Fruit fly (Drosophila melanogaster) whole organism, embryonic: ENCODE measurements around the gene Tom.

Experiments used
- Aef1 ChIP-seq: fragments of 200-800 bp; sonication (Bioruptor generic); IDR thresholded peaks from 3 replicates; pipeline ENCODE4 v1.3.6; 2022; ENCODE audit warnings: missing biosample characterization, missing genetic modification characterization
- CG10147 ChIP-seq: fragments of 200-800 bp; sonication (Bioruptor generic); optimal IDR thresholded peaks from 2 replicates; lab custom pipeline; 2019; ENCODE audit warnings: missing biosample characterization, mild to moderate bottlenecking, missing genetic modification characterization, moderate library complexity
- CG10462 ChIP-seq: fragments of 200-800 bp; sonication (Bioruptor generic); optimal IDR thresholded peaks from 2 replicates; lab custom pipeline; 2016; ENCODE audit warnings: missing biosample characterization, missing genetic modification characterization
- CG10979 ChIP-seq: fragments of 200-800 bp; sonication (Bioruptor generic); optimal IDR thresholded peaks from 2 replicates; lab custom pipeline; 2018; ENCODE audit warnings: missing biosample characterization, mild to moderate bottlenecking, missing genetic modification characterization, moderate library complexity
- CG11398 ChIP-seq: fragments of 200-800 bp; sonication (Bioruptor generic); optimal IDR thresholded peaks from 2 replicates; lab custom pipeline; 2016; ENCODE audit warnings: missing biosample characterization, missing genetic modification characterization
- CG16863 ChIP-seq: fragments of 200-800 bp; sonication (Bioruptor generic); optimal IDR thresholded peaks from 3 replicates; lab custom pipeline; 2016; ENCODE audit warnings: missing biosample characterization, missing genetic modification characterization
- CG17186 ChIP-seq: fragments of 200-800 bp; sonication (Bioruptor generic); optimal IDR thresholded peaks from 3 replicates; lab custom pipeline; 2017; ENCODE audit warnings: missing biosample characterization, missing genetic modification reagents, missing genetic modification characterization
- CG17612 ChIP-seq: fragments of 200-800 bp; sonication (Bioruptor generic); IDR thresholded peaks from 2 replicates; pipeline ENCODE4 v1.3.6; 2022; ENCODE audit warnings: missing biosample characterization, missing genetic modification characterization
- CG17829 ChIP-seq: fragments of 200-800 bp; optimal IDR thresholded peaks from 2 replicates; lab custom pipeline; 2019; ENCODE audit warnings: missing biosample characterization, mild to moderate bottlenecking, missing genetic modification characterization, moderate library complexity
- CG18262 ChIP-seq: fragments of 200-800 bp; optimal IDR thresholded peaks from 3 replicates; lab custom pipeline; 2019; ENCODE audit warnings: missing biosample characterization, mild to moderate bottlenecking, missing genetic modification characterization, moderate library complexity
- CG1832 ChIP-seq: fragments of 200-800 bp; sonication (Bioruptor generic); optimal IDR thresholded peaks from 2 replicates; lab custom pipeline; 2017; ENCODE audit warnings: missing biosample characterization, mild to moderate bottlenecking, missing genetic modification characterization, inconsistent platforms
- CG18476 ChIP-seq: fragments of 200-800 bp; sonication (Bioruptor generic); optimal IDR thresholded peaks from 2 replicates; lab custom pipeline; 2016; ENCODE audit warnings: missing biosample characterization, mild to moderate bottlenecking, missing genetic modification characterization
- CG2120 ChIP-seq: fragments of 200-800 bp; sonication (Bioruptor generic); optimal IDR thresholded peaks from 3 replicates; lab custom pipeline; 2016; ENCODE audit warnings: missing biosample characterization, missing genetic modification characterization
- CG2199 ChIP-seq: fragments of 200-800 bp; sonication (Bioruptor generic); IDR thresholded peaks from 3 replicates; pipeline ENCODE4 v1.3.6; 2022; ENCODE audit warnings: missing biosample characterization, missing genetic modification characterization
- CG2678 ChIP-seq: fragments of 200-800 bp; sonication (Bioruptor generic); optimal IDR thresholded peaks from 3 replicates; lab custom pipeline; 2019; ENCODE audit warnings: missing biosample characterization, mild to moderate bottlenecking, missing genetic modification characterization, moderate library complexity
- CG31441 ChIP-seq: fragments of 200-800 bp; sonication (Bioruptor generic); IDR thresholded peaks from 2 replicates; pipeline ENCODE4 v1.3.6; 2022; ENCODE audit warnings: missing biosample characterization, missing genetic modification characterization
- CG4328 ChIP-seq: fragments of 200-800 bp; sonication (Bioruptor generic); optimal IDR thresholded peaks from 3 replicates; lab custom pipeline; 2017; ENCODE audit warnings: missing biosample characterization, missing genetic modification reagents, missing genetic modification characterization
- CG6654 ChIP-seq: fragments of 200-800 bp; sonication (Bioruptor generic); optimal IDR thresholded peaks from 2 replicates; lab custom pipeline; 2017; ENCODE audit warnings: missing biosample characterization, mild to moderate bottlenecking, missing genetic modification characterization
- CG6683 ChIP-seq: fragments of 200-800 bp; sonication (Bioruptor generic); optimal IDR thresholded peaks from 2 replicates; lab custom pipeline; 2017; ENCODE audit warnings: missing biosample characterization, mild to moderate bottlenecking, missing genetic modification characterization, missing genetic modification reagents
- CG7372 ChIP-seq: fragments of 200-800 bp; sonication (Bioruptor generic); IDR thresholded peaks from 2 replicates; pipeline ENCODE4 v1.3.6; 2022; ENCODE audit warnings: missing biosample characterization, missing genetic modification characterization
- CG7987 ChIP-seq: fragments of 200-800 bp; sonication (Bioruptor generic); optimal IDR thresholded peaks from 2 replicates; lab custom pipeline; 2018; ENCODE audit warnings: missing biosample characterization, mild to moderate bottlenecking, missing genetic modification characterization, moderate library complexity
- CG9437 ChIP-seq: fragments of 200-800 bp; sonication (Bioruptor generic); optimal IDR thresholded peaks from 2 replicates; lab custom pipeline; 2018; ENCODE audit warnings: missing biosample characterization, mild to moderate bottlenecking, missing genetic modification characterization
- CTCF ChIP-seq: fragments of 200-800 bp; sonication (Bioruptor generic); optimal IDR thresholded peaks from 2 replicates; lab custom pipeline; 2017; ENCODE audit warnings: missing biosample characterization, mild to moderate bottlenecking, missing genetic modification characterization, moderate library complexity
- D19A ChIP-seq: fragments of 200-800 bp; optimal IDR thresholded peaks from 3 replicates; lab custom pipeline; 2019; ENCODE audit warnings: missing biosample characterization, mild to moderate bottlenecking, missing genetic modification characterization, moderate library complexity
- Gug ChIP-seq: fragments of 200-800 bp; sonication (Bioruptor generic); IDR thresholded peaks from 4 replicates; pipeline ENCODE4 v1.3.6; 2022; ENCODE audit warnings: missing biosample characterization, missing genetic modification characterization
- H15 ChIP-seq: fragments of 200-800 bp; sonication (Bioruptor generic); IDR thresholded peaks from 3 replicates; pipeline ENCODE4 v1.3.6; 2022; ENCODE audit warnings: missing biosample characterization, missing genetic modification characterization
- Hand ChIP-seq: fragments of 200-800 bp; sonication (Bioruptor generic); optimal IDR thresholded peaks from 2 replicates; lab custom pipeline; 2017; ENCODE audit warnings: mild to moderate bottlenecking, missing biosample characterization, missing genetic modification reagents, missing genetic modification characterization
- Hr78 ChIP-seq, 2 experiments: fragments of 200-800 bp in 1 of 2; fragments of >200 bp in 1 of 2; sonication (Bioruptor generic) in 1 of 2; optimal IDR thresholded peaks; 2 replicates each; lab custom pipeline; 2017 to 2019; ENCODE audit warnings: missing biosample characterization in 2 of 2, missing genetic modification characterization in 2 of 2, mild to moderate bottlenecking in 1 of 2, moderate library complexity in 1 of 2
- Opbp ChIP-seq: fragments of 200-800 bp; sonication (Bioruptor generic); IDR thresholded peaks from 3 replicates; pipeline ENCODE4 v1.3.6; 2022; ENCODE audit warnings: missing biosample characterization, missing genetic modification characterization; ENCODE audit not compliant: partially characterized antibody
- YL-1 ChIP-seq: fragments of 200-800 bp; sonication (Bioruptor generic); optimal IDR thresholded peaks from 3 replicates; lab custom pipeline; 2017; ENCODE audit warnings: missing biosample characterization, mild to moderate bottlenecking, missing genetic modification characterization
- ato ChIP-seq: fragments of 200-800 bp; sonication (Bioruptor generic); IDR thresholded peaks from 2 replicates; pipeline ENCODE4 v1.3.6; 2022; ENCODE audit warnings: missing biosample characterization, missing genetic modification characterization; ENCODE audit not compliant: partially characterized antibody
- crol ChIP-seq: fragments of 200-800 bp; sonication (Bioruptor generic); IDR thresholded peaks from 2 replicates; pipeline ENCODE4 v1.3.6; 2022; ENCODE audit warnings: missing biosample characterization, missing genetic modification characterization
- disco-r ChIP-seq: fragments of 200-800 bp; sonication (Bioruptor generic); optimal IDR thresholded peaks from 2 replicates; lab custom pipeline; 2016; ENCODE audit warnings: missing biosample characterization, missing genetic modification characterization
- dysf ChIP-seq: fragments of 200-800 bp; sonication (Bioruptor generic); IDR thresholded peaks from 3 replicates; pipeline ENCODE4 v1.3.6; 2022; ENCODE audit warnings: missing biosample characterization, missing genetic modification characterization
- en ChIP-seq: fragments of 200-800 bp; sonication (Bioruptor generic); optimal IDR thresholded peaks from 2 replicates; lab custom pipeline; 2016; ENCODE audit warnings: missing biosample characterization, missing genetic modification characterization
- eve ChIP-seq, 2 experiments: fragments of >200 bp; optimal IDR thresholded peaks; 2 replicates each; lab custom pipeline; 2017; ENCODE audit warnings: missing biosample characterization in 2 of 2, missing genetic modification characterization in 2 of 2
- fu2 ChIP-seq: fragments of 200-800 bp; sonication (Bioruptor generic); optimal IDR thresholded peaks from 2 replicates; lab custom pipeline; 2016; ENCODE audit warnings: missing biosample characterization, missing genetic modification characterization
- inv ChIP-seq: fragments of 200-800 bp; sonication (Bioruptor generic); IDR thresholded peaks from 2 replicates; pipeline ENCODE4 v1.3.6; 2022; ENCODE audit warnings: missing biosample characterization, missing genetic modification characterization; ENCODE audit not compliant: partially characterized antibody
- lola ChIP-seq, 3 experiments: fragments of >200 bp in 2 of 3; fragments of 200-800 bp in 1 of 3; sonication (Bioruptor generic) in 1 of 3; optimal IDR thresholded peaks; 2 replicates each; lab custom pipeline; 2017 to 2019; ENCODE audit warnings: missing biosample characterization in 3 of 3, missing genetic modification characterization in 3 of 3, mild to moderate bottlenecking in 1 of 3, moderate library complexity in 1 of 3
- lov ChIP-seq, 2 experiments: fragments of 200-800 bp in 1 of 2; fragments of >200 bp in 1 of 2; sonication (Bioruptor generic) in 1 of 2; IDR thresholded peaks in 1 of 2; optimal IDR thresholded peaks in 1 of 2; 2 replicates in 1 of 2; 3 replicates in 1 of 2; pipeline versions ENCODE4 v1.3.6 to Lab custom; 2017 to 2022; ENCODE audit warnings: missing biosample characterization in 1 of 2, missing genetic modification characterization in 1 of 2
- mam ChIP-seq: fragments of 200-800 bp; sonication (Bioruptor generic); optimal IDR thresholded peaks from 3 replicates; lab custom pipeline; 2016; ENCODE audit warnings: missing biosample characterization, missing genetic modification characterization
- onecut ChIP-seq: fragments of 200-800 bp; sonication (Bioruptor generic); IDR thresholded peaks from 2 replicates; pipeline ENCODE4 v1.3.6; 2022; ENCODE audit warnings: missing biosample characterization, missing genetic modification characterization
- phol ChIP-seq: fragments of 200-800 bp; sonication (Bioruptor generic); optimal IDR thresholded peaks from 3 replicates; lab custom pipeline; 2018; ENCODE audit warnings: missing biosample characterization, mild to moderate bottlenecking, missing genetic modification characterization, moderate library complexity
- pum ChIP-seq: fragments of 200-800 bp; sonication (Bioruptor generic); optimal IDR thresholded peaks from 2 replicates; lab custom pipeline; 2016; ENCODE audit warnings: missing biosample characterization, missing genetic modification characterization
- ranshi ChIP-seq: fragments of 200-800 bp; sonication (Bioruptor generic); IDR thresholded peaks from 2 replicates; pipeline ENCODE4 v1.3.6; 2022; ENCODE audit warnings: missing biosample characterization, missing genetic modification characterization
- slbo ChIP-seq: fragments of 200-800 bp; sonication (Bioruptor generic); IDR thresholded peaks from 2 replicates; pipeline ENCODE4 v1.3.6; 2022; ENCODE audit warnings: missing biosample characterization, missing genetic modification characterization
- stc ChIP-seq: fragments of 200-800 bp; sonication (Bioruptor generic); IDR thresholded peaks from 2 replicates; pipeline ENCODE4 v1.3.6; 2022; ENCODE audit warnings: missing biosample characterization, missing genetic modification characterization
- z ChIP-seq: fragments of 200-800 bp; sonication (Bioruptor generic); IDR thresholded peaks from 3 replicates; pipeline ENCODE4 v1.3.6; 2022; ENCODE audit warnings: missing biosample characterization, missing genetic modification characterization
- zen2 ChIP-seq: fragments of 200-800 bp; sonication (Bioruptor generic); IDR thresholded peaks from 3 replicates; pipeline ENCODE4 v1.3.6; 2022; ENCODE audit warnings: missing biosample characterization, missing genetic modification characterization; ENCODE audit not compliant: partially characterized antibody

Tom gene

DNA sequence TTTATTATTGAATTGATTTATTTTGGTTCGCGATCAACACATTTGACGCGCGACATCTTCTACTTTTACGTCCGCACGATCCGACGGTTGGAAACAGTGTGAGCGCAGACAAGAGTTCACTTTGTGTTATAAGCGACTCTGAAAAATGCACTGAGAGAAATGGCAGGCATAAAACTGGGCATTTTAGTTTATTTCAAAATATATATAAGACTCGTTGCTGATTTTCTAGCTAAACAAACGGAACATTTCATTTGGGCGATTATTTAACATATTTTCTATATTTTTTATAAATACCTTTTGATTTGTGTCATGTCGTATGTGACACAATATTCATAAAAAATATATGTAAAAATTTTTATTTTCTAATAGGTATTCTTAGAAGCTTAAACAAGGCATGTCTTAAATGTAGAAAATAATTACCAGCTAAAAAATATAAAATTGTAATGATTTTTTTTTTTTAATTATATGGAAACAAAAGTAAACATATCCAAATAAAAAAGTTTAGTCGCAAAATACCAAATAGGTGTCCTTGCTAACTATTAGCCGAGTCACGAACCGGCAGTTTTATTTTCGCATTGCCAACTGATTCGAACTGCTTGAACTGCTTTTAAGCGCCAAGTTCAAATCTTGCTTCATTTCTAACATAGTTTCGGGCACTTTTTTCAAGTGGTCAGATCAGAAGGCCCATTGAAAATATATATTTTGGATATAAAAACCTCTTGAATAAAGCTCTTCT lies 45.0 kb downstream of the Tom start, which contains the start of gene Reck (continued):
- TF ChIP-seq CG10462 (peak; percentile 42), dysf (GFP tag; lab: Robert Waterston, UW) (peak; percentile 79), lola (GFP tag; optimal IDR thresholded peaks at IDR 0.05; lab: Kevin White, UChicago) (peak in 1 of 3 experiments; percentile 78), CG18476 (GFP tag; lab: Kevin White, UChicago) (peak; percentile 88), CG9437 (GFP tag; lab: Kevin White, UChicago) (peak; percentile 62), z (GFP tag; lab: Robert Waterston, UW) (no peak), Opbp (GFP tag; lab: Robert Waterston, UW) (no peak), YL-1 (GFP tag; lab: Kevin White, UChicago) (no peak), CG2120 (GFP tag; lab: Kevin White, UChicago) (peak; percentile 66), ranshi (peak; percentile 83), onecut (GFP tag; lab: Robert Waterston, UW) (peak; percentile 78), pum (peak; percentile 47), slbo (GFP tag; lab: Robert Waterston, UW) (peak; percentile 77), CG10147 (GFP tag; lab: Kevin White, UChicago) (peak; percentile 76), CTCF (GFP tag; lab: Kevin White, UChicago) (peak; percentile 59), CG17829 (tag; lab: Kevin White, UChicago) (peak; percentile 89), fu2 (GFP tag; lab: Kevin White, UChicago) (no peak), H15 (GFP tag; lab: Robert Waterston, UW) (peak; percentile 67), Gug (peak; percentile 64; the same call in 2 of the 4 replicates), CG7987 (GFP tag; lab: Kevin White, UChicago) (peak; percentile 77), mam (GFP tag; lab: Kevin White, UChicago) (peak; percentile 56), phol (tag; lab: Kevin White, UChicago) (peak; percentile 88), crol (no peak), CG2678 (tag; lab: Kevin White, UChicago) (peak; percentile 87), CG16863 (GFP tag; lab: Kevin White, UChicago) (peak; percentile 42), Hr78 (GFP tag; optimal IDR thresholded peaks at IDR 0.05; lab: Kevin White, UChicago) (peak in 1 of 2 experiments; percentile 54), stc (GFP tag; lab: Robert Waterston, UW) (peak; percentile 85), Aef1 (GFP tag; lab: Robert Waterston, UW) (peak; percentile 73), CG6683 (GFP tag; lab: Kevin White, UChicago) (peak; percentile 65), CG10979 (tag; lab: Kevin White, UChicago) (peak; percentile 89), eve (GFP tag; optimal IDR thresholded peaks at IDR 0.05; lab: Kevin White, UChicago) (peak in 1 of 2 experiments; percentile 15), CG1832 (GFP tag; lab: Kevin White, UChicago) (no peak), CG17186 (GFP tag; lab: Kevin White, UChicago) (no peak), CG4328 (GFP tag; lab: Kevin White, UChicago) (peak; percentile 72), CG2199 (GFP tag; lab: Robert Waterston, UW) (peak; percentile 80), CG11398 (GFP tag; lab: Kevin White, UChicago) (no peak), CG18262 (peak; percentile 86), en (GFP tag; lab: Kevin White, UChicago) (peak; percentile 39), lov (optimal IDR thresholded peaks at IDR 0.05; lab: Kevin White, UChicago) (no peak), lov (GFP tag; IDR thresholded peaks at IDR 0.05; lab: Robert Waterston, UW) (peak; percentile 85; the same call in 2 of the 3 replicates), disco-r (GFP tag; lab: Kevin White, UChicago) (no peak), CG31441 (peak; percentile 90), D19A (tag; lab: Kevin White, UChicago) (peak; percentile 78), Hand (GFP tag; lab: Kevin White, UChicago) (peak; percentile 42), ato (no peak), CG6654 (GFP tag; lab: Kevin White, UChicago) (peak; percentile 15), inv (GFP tag; lab: Robert Waterston, UW) (no peak), CG7372 (peak; percentile 59), zen2 (GFP tag; lab: Robert Waterston, UW) (no peak), CG17612 (GFP tag; lab: Robert Waterston, UW) (no peak)
